Fruit fly (Drosophila melanogaster) whole organism, prepupa: ENCODE measurements around the gene IleRS-m.

Experiments
- Blimp-1 ChIP-seq: fragments of 200-800 bp; sonication (Bioruptor generic); optimal IDR thresholded peaks from 3 replicates; lab custom pipeline; 2017; ENCODE audit warnings: missing biosample characterization, missing genetic modification characterization, mild to moderate bottlenecking, moderate library complexity, missing genetic modification reagents
- CG10669 ChIP-seq: fragments of 200-800 bp; sonication (Bioruptor generic); optimal IDR thresholded peaks from 3 replicates; lab custom pipeline; 2018; ENCODE audit warnings: missing biosample characterization, mild to moderate bottlenecking, missing genetic modification characterization, moderate library complexity
- CG11294 ChIP-seq: fragments of 200-800 bp; sonication (Bioruptor generic); IDR thresholded peaks from 2 replicates; pipeline ENCODE4 v1.3.6; 2022; ENCODE audit warnings: missing biosample characterization, missing genetic modification characterization
- CG15336 ChIP-seq: fragments of 200-800 bp; sonication (Bioruptor generic); IDR thresholded peaks from 2 replicates; pipeline ENCODE4 v1.3.6; 2022; ENCODE audit warnings: missing biosample characterization, missing genetic modification characterization
- CG16779 ChIP-seq: fragments of 200-800 bp; sonication (Bioruptor generic); optimal IDR thresholded peaks from 3 replicates; lab custom pipeline; 2017; ENCODE audit warnings: missing biosample characterization, mild to moderate bottlenecking, missing genetic modification characterization
- CG32006 ChIP-seq: fragments of 200-800 bp; sonication (Bioruptor generic); optimal IDR thresholded peaks from 3 replicates; lab custom pipeline; 2017; ENCODE audit warnings: missing biosample characterization, mild to moderate bottlenecking, missing genetic modification characterization
- CG34406 ChIP-seq: fragments of 200-800 bp; sonication (Bioruptor generic); optimal IDR thresholded peaks from 3 replicates; lab custom pipeline; 2016; ENCODE audit warnings: missing biosample characterization, missing genetic modification characterization
- CG4318 ChIP-seq: fragments of 200-800 bp; sonication (Bioruptor generic); optimal IDR thresholded peaks from 3 replicates; lab custom pipeline; 2017; ENCODE audit warnings: missing biosample characterization, mild to moderate bottlenecking, missing genetic modification characterization
- CG6163 ChIP-seq: fragments of 200-800 bp; sonication (Bioruptor generic); IDR thresholded peaks from 3 replicates; pipeline ENCODE4 v1.3.6; 2022; ENCODE audit warnings: missing biosample characterization, missing genetic modification characterization
- CG6792 ChIP-seq: fragments of 200-800 bp; sonication (Bioruptor generic); optimal IDR thresholded peaks from 3 replicates; lab custom pipeline; 2016; ENCODE audit warnings: missing biosample characterization, missing genetic modification characterization
- CG8319 ChIP-seq: fragments of 200-800 bp; sonication (Bioruptor generic); optimal IDR thresholded peaks from 3 replicates; lab custom pipeline; 2016; ENCODE audit warnings: missing biosample characterization, missing genetic modification characterization
- Eip75B ChIP-seq: fragments of 200-800 bp; sonication (Bioruptor generic); optimal IDR thresholded peaks from 3 replicates; lab custom pipeline; 2016; ENCODE audit warnings: missing biosample characterization, missing genetic modification characterization
- Eip78C ChIP-seq: fragments of 200-800 bp; sonication (Bioruptor generic); peaks from one replicate; lab custom pipeline; 2016; ENCODE audit warnings: missing biosample characterization, missing genetic modification characterization
- Eip93F ChIP-seq: fragments of 200-800 bp; sonication (Bioruptor generic); optimal IDR thresholded peaks from 2 replicates; lab custom pipeline; 2016; ENCODE audit warnings: missing biosample characterization, mild to moderate bottlenecking, missing genetic modification characterization
- Ets21C ChIP-seq: fragments of 200-800 bp; sonication (Bioruptor generic); optimal IDR thresholded peaks from 3 replicates; lab custom pipeline; 2016; ENCODE audit warnings: missing biosample characterization, missing genetic modification characterization
- Hr38 ChIP-seq: sonication (Bioruptor generic); optimal IDR thresholded peaks from 2 replicates; lab custom pipeline; 2016; ENCODE audit warnings: missing biosample characterization, missing genetic modification characterization
- Hr4 ChIP-seq: fragments of 200-800 bp; sonication (Bioruptor generic); optimal IDR thresholded peaks from 3 replicates; lab custom pipeline; 2016; ENCODE audit warnings: missing biosample characterization, missing genetic modification characterization
- Lpt ChIP-seq: fragments of 200-800 bp; sonication (Bioruptor generic); optimal IDR thresholded peaks from 3 replicates; lab custom pipeline; 2016; ENCODE audit warnings: missing biosample characterization, missing genetic modification characterization
- Sox14 ChIP-seq: fragments of 200-800 bp; sonication (Bioruptor generic); optimal IDR thresholded peaks from 3 replicates; lab custom pipeline; 2016; ENCODE audit warnings: missing biosample characterization, missing genetic modification characterization
- achi ChIP-seq: fragments of 200-800 bp; sonication (Bioruptor generic); optimal IDR thresholded peaks from 3 replicates; lab custom pipeline; 2016; ENCODE audit warnings: missing biosample characterization, missing genetic modification characterization
- acj6 ChIP-seq: fragments of 200-800 bp; sonication (Bioruptor generic); optimal IDR thresholded peaks from 3 replicates; lab custom pipeline; 2016; ENCODE audit warnings: missing biosample characterization, missing genetic modification characterization
- dac ChIP-seq: fragments of 200-800 bp; sonication (Bioruptor generic); optimal IDR thresholded peaks from 2 replicates; lab custom pipeline; 2017; ENCODE audit warnings: missing biosample characterization, mild to moderate bottlenecking, missing genetic modification characterization
- dsx ChIP-seq: fragments of 200-800 bp; optimal IDR thresholded peaks from 3 replicates; lab custom pipeline; 2019; ENCODE audit warnings: missing biosample characterization, mild to moderate bottlenecking, missing genetic modification characterization, moderate library complexity; ENCODE audit not compliant: poor library complexity, severe bottlenecking
- eg ChIP-seq: fragments of 200-800 bp; sonication (Bioruptor generic); IDR thresholded peaks from 3 replicates; pipeline ENCODE4 v1.3.6; 2022; ENCODE audit warnings: missing biosample characterization, missing genetic modification characterization
- esn ChIP-seq: fragments of 200-800 bp; sonication (Bioruptor generic); optimal IDR thresholded peaks from 2 replicates; lab custom pipeline; 2016; ENCODE audit warnings: missing biosample characterization, mild to moderate bottlenecking, missing genetic modification characterization, moderate library complexity
- fd59A ChIP-seq: fragments of 200-800 bp; sonication (Bioruptor generic); optimal IDR thresholded peaks from 2 replicates; lab custom pipeline; 2017; ENCODE audit warnings: missing biosample characterization, mild to moderate bottlenecking, missing genetic modification characterization, missing genetic modification reagents
- fd85E ChIP-seq: fragments of 200-800 bp; sonication (Bioruptor generic); optimal IDR thresholded peaks from 3 replicates; lab custom pipeline; 2016; ENCODE audit warnings: missing biosample characterization, missing genetic modification characterization
- salr ChIP-seq, 2 experiments: fragments of 200-800 bp; sonication (Bioruptor generic); optimal IDR thresholded peaks; 3 replicates each; lab custom pipeline; 2016 to 2018; ENCODE audit warnings: missing biosample characterization in 2 of 2, missing genetic modification characterization in 2 of 2, mild to moderate bottlenecking in 1 of 2
- spab ChIP-seq: fragments of 200-800 bp; sonication (Bioruptor generic); optimal IDR thresholded peaks from 2 replicates; lab custom pipeline; 2017; ENCODE audit warnings: missing biosample characterization, mild to moderate bottlenecking, missing genetic modification characterization, missing genetic modification reagents
- vri ChIP-seq: fragments of 200-800 bp; sonication (Bioruptor generic); optimal IDR thresholded peaks from 3 replicates; lab custom pipeline; 2016; ENCODE audit warnings: missing biosample characterization, mild to moderate bottlenecking, missing genetic modification characterization

IleRS-m gene

dm6 chr3L:16141556-16141955 lies 41.5 kb downstream of the IleRS-m start:
- no peak for TF ChIP-seq CG34406 (GFP tag; lab: Kevin White, UChicago)
- TF ChIP-seq, all 60 proteins: peak for 0

dm6 chr3L:16143685-16144539 lies 43.8 kb downstream of the IleRS-m start, which contains the start of gene CG32152:
CG32152 (minus strand) TSS chr3L:16144036.
- TF ChIP-seq fd85E (GFP tag; lab: Kevin White, UChicago) (no peak), eg (GFP tag; lab: Robert Waterston, UW) (peak; percentile 70; the same call in 2 of the 3 replicates), fd59A (GFP tag; lab: Kevin White, UChicago) (no peak), achi (GFP tag; lab: Kevin White, UChicago) (no peak), Sox14 (no peak), salr (GFP tag; optimal IDR thresholded peaks at IDR 0.05; lab: Kevin White, UChicago) (no peak), CG6163 (GFP tag; lab: Robert Waterston, UW) (peak; percentile 61; the same call in 2 of the 3 replicates), acj6 (GFP tag; lab: Kevin White, UChicago) (peak; percentile 5), CG8319 (no peak), Eip78C (GFP tag; lab: Kevin White, UChicago) (peak; percentile 64), CG15336 (GFP tag; lab: Robert Waterston, UW) (peak; percentile 37), CG32006 (GFP tag; lab: Kevin White, UChicago) (no peak)

dm6 chr3L:16145282-16145681 lies 45.2 kb downstream of the IleRS-m start:
- TF ChIP-seq CG6792 (GFP tag; lab: Kevin White, UChicago) (no peak), Eip75B (GFP tag; lab: Kevin White, UChicago) (peak; percentile 46), CG11294 (GFP tag; lab: Robert Waterston, UW) (no peak), Eip93F (GFP tag; lab: Kevin White, UChicago) (no peak), vri (GFP tag; lab: Kevin White, UChicago) (peak; percentile 88)

- TF ChIP-seq Eip78C (GFP tag; lab: Kevin White, UChicago) (peak; percentile 54), CG10669 (GFP tag; lab: Kevin White, UChicago) (no peak)
Measured at dm6 chr3L:16145931-16146538, 46.0 kb downstream of the IleRS-m start.

- TF ChIP-seq Ets21C (GFP tag; lab: Kevin White, UChicago) (no peak), Blimp-1 (GFP tag; lab: Kevin White, UChicago) (no peak), CG16779 (tag; lab: Kevin White, UChicago) (no peak), Eip78C (GFP tag; lab: Kevin White, UChicago) (peak; percentile 75), Hr4 (GFP tag; lab: Kevin White, UChicago) (peak; percentile 5), Eip93F (GFP tag; lab: Kevin White, UChicago) (no peak), dsx (GFP tag; lab: Kevin White, UChicago) (no peak), Hr38 (no peak), dac (GFP tag; lab: Kevin White, UChicago) (no peak), esn (no peak), spab (GFP tag; lab: Kevin White, UChicago) (no peak), Lpt (no peak)
Measured at dm6 chr3L:16146539-16146934, 46.5 kb downstream of the IleRS-m start.

- TF ChIP-seq CG6163 (GFP tag; lab: Robert Waterston, UW) (0 out of 3 replicates have a peak, but pooled peaks have one; percentile 7), CG4318 (GFP tag; lab: Kevin White, UChicago) (no peak), vri (GFP tag; lab: Kevin White, UChicago) (peak; percentile 58)
Measured at dm6 chr3L:16147325-16147724, 47.2 kb downstream of the IleRS-m start.
